Fruit fly (Drosophila melanogaster) whole organism, prepupa: Measurements from ENCODE around the gene drl.

Experiments used
- Blimp-1 ChIP-seq: fragments of 200-800 bp; sonication (Bioruptor generic); optimal IDR thresholded peaks from 3 replicates; lab custom pipeline; 2017; ENCODE audit warnings: missing biosample characterization, missing genetic modification characterization, mild to moderate bottlenecking, moderate library complexity, missing genetic modification reagents
- CG10669 ChIP-seq: fragments of 200-800 bp; sonication (Bioruptor generic); optimal IDR thresholded peaks from 3 replicates; lab custom pipeline; 2018; ENCODE audit warnings: missing biosample characterization, mild to moderate bottlenecking, missing genetic modification characterization, moderate library complexity
- CG11294 ChIP-seq: fragments of 200-800 bp; sonication (Bioruptor generic); IDR thresholded peaks from 2 replicates; pipeline ENCODE4 v1.3.6; 2022; ENCODE audit warnings: missing biosample characterization, missing genetic modification characterization
- CG11762 ChIP-seq: fragments of 200-800 bp; sonication (Bioruptor generic); optimal IDR thresholded peaks from 3 replicates; lab custom pipeline; 2016; ENCODE audit warnings: missing biosample characterization, missing genetic modification characterization; ENCODE audit not compliant: insufficient read depth
- CG11902 ChIP-seq: fragments of 200-800 bp; sonication (Bioruptor generic); optimal IDR thresholded peaks from 3 replicates; lab custom pipeline; 2016; ENCODE audit warnings: missing biosample characterization, missing genetic modification characterization
- CG15336 ChIP-seq: fragments of 200-800 bp; sonication (Bioruptor generic); IDR thresholded peaks from 2 replicates; pipeline ENCODE4 v1.3.6; 2022; ENCODE audit warnings: missing biosample characterization, missing genetic modification characterization
- CG16779 ChIP-seq: fragments of 200-800 bp; sonication (Bioruptor generic); optimal IDR thresholded peaks from 3 replicates; lab custom pipeline; 2017; ENCODE audit warnings: missing biosample characterization, mild to moderate bottlenecking, missing genetic modification characterization
- CG3032 ChIP-seq: fragments of 200-800 bp; optimal IDR thresholded peaks from 2 replicates; lab custom pipeline; 2019; ENCODE audit warnings: missing biosample characterization, mild to moderate bottlenecking, missing genetic modification characterization, moderate library complexity
- CG31627 ChIP-seq: fragments of 200-800 bp; sonication (Bioruptor generic); optimal IDR thresholded peaks from 3 replicates; lab custom pipeline; 2016; ENCODE audit warnings: missing biosample characterization, missing genetic modification characterization
- CG34406 ChIP-seq: fragments of 200-800 bp; sonication (Bioruptor generic); optimal IDR thresholded peaks from 3 replicates; lab custom pipeline; 2016; ENCODE audit warnings: missing biosample characterization, missing genetic modification characterization
- CG3919 ChIP-seq: fragments of 200-800 bp; sonication (Bioruptor generic); optimal IDR thresholded peaks from 3 replicates; lab custom pipeline; 2016; ENCODE audit warnings: missing biosample characterization, missing genetic modification characterization
- CG4318 ChIP-seq: fragments of 200-800 bp; sonication (Bioruptor generic); optimal IDR thresholded peaks from 3 replicates; lab custom pipeline; 2017; ENCODE audit warnings: missing biosample characterization, mild to moderate bottlenecking, missing genetic modification characterization
- CG6163 ChIP-seq: fragments of 200-800 bp; sonication (Bioruptor generic); IDR thresholded peaks from 3 replicates; pipeline ENCODE4 v1.3.6; 2022; ENCODE audit warnings: missing biosample characterization, missing genetic modification characterization
- CG6792 ChIP-seq: fragments of 200-800 bp; sonication (Bioruptor generic); optimal IDR thresholded peaks from 3 replicates; lab custom pipeline; 2016; ENCODE audit warnings: missing biosample characterization, missing genetic modification characterization
- CG6808 ChIP-seq: fragments of 200-800 bp; sonication (Bioruptor generic); optimal IDR thresholded peaks from 3 replicates; lab custom pipeline; 2017; ENCODE audit warnings: missing biosample characterization, missing genetic modification characterization, mild to moderate bottlenecking, moderate library complexity, missing genetic modification reagents
- CG6854 ChIP-seq: fragments of 200-800 bp; sonication (Bioruptor generic); optimal IDR thresholded peaks from 2 replicates; lab custom pipeline; 2017; ENCODE audit warnings: missing biosample characterization, mild to moderate bottlenecking, missing genetic modification characterization
- CG7368 ChIP-seq: fragments of 200-800 bp; sonication (Bioruptor generic); optimal IDR thresholded peaks from 3 replicates; lab custom pipeline; 2016; ENCODE audit warnings: missing biosample characterization, missing genetic modification characterization
- CG8119 ChIP-seq: fragments of 200-800 bp; sonication (Bioruptor generic); IDR thresholded peaks from 3 replicates; pipeline ENCODE4 v1.3.6; 2022; ENCODE audit warnings: missing biosample characterization, missing genetic modification characterization
- CG8319 ChIP-seq: fragments of 200-800 bp; sonication (Bioruptor generic); optimal IDR thresholded peaks from 3 replicates; lab custom pipeline; 2016; ENCODE audit warnings: missing biosample characterization, missing genetic modification characterization
- CG8632 ChIP-seq: fragments of 200-800 bp; sonication (Bioruptor generic); optimal IDR thresholded peaks from 3 replicates; lab custom pipeline; 2016; ENCODE audit warnings: missing biosample characterization, missing genetic modification characterization
- CG9139 ChIP-seq: fragments of 200-800 bp; sonication (Bioruptor generic); optimal IDR thresholded peaks from 3 replicates; lab custom pipeline; 2017; ENCODE audit warnings: missing biosample characterization, mild to moderate bottlenecking, missing genetic modification characterization
- Eip75B ChIP-seq: fragments of 200-800 bp; sonication (Bioruptor generic); optimal IDR thresholded peaks from 3 replicates; lab custom pipeline; 2016; ENCODE audit warnings: missing biosample characterization, missing genetic modification characterization
- Eip78C ChIP-seq: fragments of 200-800 bp; sonication (Bioruptor generic); peaks from one replicate; lab custom pipeline; 2016; ENCODE audit warnings: missing biosample characterization, missing genetic modification characterization
- Ets96B ChIP-seq: fragments of 200-800 bp; optimal IDR thresholded peaks from 2 replicates; lab custom pipeline; 2019; ENCODE audit warnings: missing biosample characterization, mild to moderate bottlenecking, missing genetic modification characterization, moderate library complexity
- Gug ChIP-seq: fragments of 200-800 bp; sonication (Bioruptor generic); IDR thresholded peaks from 2 replicates; pipeline ENCODE4 v1.3.6; 2022; ENCODE audit warnings: missing biosample characterization, missing genetic modification characterization
- Hr38 ChIP-seq: sonication (Bioruptor generic); optimal IDR thresholded peaks from 2 replicates; lab custom pipeline; 2016; ENCODE audit warnings: missing biosample characterization, missing genetic modification characterization
- Hr39 ChIP-seq: fragments of 200-800 bp; sonication (Bioruptor generic); optimal IDR thresholded peaks from 2 replicates; lab custom pipeline; 2016; ENCODE audit warnings: missing biosample characterization, missing genetic modification characterization
- Hr4 ChIP-seq: fragments of 200-800 bp; sonication (Bioruptor generic); optimal IDR thresholded peaks from 3 replicates; lab custom pipeline; 2016; ENCODE audit warnings: missing biosample characterization, missing genetic modification characterization
- Lpt ChIP-seq: fragments of 200-800 bp; sonication (Bioruptor generic); optimal IDR thresholded peaks from 3 replicates; lab custom pipeline; 2016; ENCODE audit warnings: missing biosample characterization, missing genetic modification characterization
- Met ChIP-seq: fragments of 200-800 bp; sonication (Bioruptor generic); optimal IDR thresholded peaks from 3 replicates; lab custom pipeline; 2016; ENCODE audit warnings: missing biosample characterization, missing genetic modification characterization
- OdsH ChIP-seq: fragments of 200-800 bp; sonication (Bioruptor generic); optimal IDR thresholded peaks from 3 replicates; lab custom pipeline; 2016; ENCODE audit warnings: missing biosample characterization, missing genetic modification characterization
- Smox ChIP-seq: fragments of 200-800 bp; sonication (Bioruptor generic); optimal IDR thresholded peaks from 3 replicates; lab custom pipeline; 2016; ENCODE audit warnings: missing biosample characterization, missing genetic modification characterization
- Sox102F ChIP-seq: fragments of 200-800 bp; sonication (Bioruptor generic); optimal IDR thresholded peaks from 2 replicates; lab custom pipeline; 2016; ENCODE audit warnings: missing biosample characterization, mild to moderate bottlenecking, missing genetic modification characterization
- Sox14 ChIP-seq: fragments of 200-800 bp; sonication (Bioruptor generic); optimal IDR thresholded peaks from 3 replicates; lab custom pipeline; 2016; ENCODE audit warnings: missing biosample characterization, missing genetic modification characterization
- achi ChIP-seq: fragments of 200-800 bp; sonication (Bioruptor generic); optimal IDR thresholded peaks from 3 replicates; lab custom pipeline; 2016; ENCODE audit warnings: missing biosample characterization, missing genetic modification characterization
- acj6 ChIP-seq: fragments of 200-800 bp; sonication (Bioruptor generic); optimal IDR thresholded peaks from 3 replicates; lab custom pipeline; 2016; ENCODE audit warnings: missing biosample characterization, missing genetic modification characterization
- cyc ChIP-seq: fragments of 200-800 bp; sonication (Bioruptor generic); optimal IDR thresholded peaks from 3 replicates; lab custom pipeline; 2016; ENCODE audit warnings: missing biosample characterization, missing genetic modification characterization
- dac ChIP-seq: fragments of 200-800 bp; sonication (Bioruptor generic); optimal IDR thresholded peaks from 2 replicates; lab custom pipeline; 2017; ENCODE audit warnings: missing biosample characterization, mild to moderate bottlenecking, missing genetic modification characterization
- dsx ChIP-seq: fragments of 200-800 bp; optimal IDR thresholded peaks from 3 replicates; lab custom pipeline; 2019; ENCODE audit warnings: missing biosample characterization, mild to moderate bottlenecking, missing genetic modification characterization, moderate library complexity; ENCODE audit not compliant: poor library complexity, severe bottlenecking
- eg ChIP-seq: fragments of 200-800 bp; sonication (Bioruptor generic); IDR thresholded peaks from 3 replicates; pipeline ENCODE4 v1.3.6; 2022; ENCODE audit warnings: missing biosample characterization, missing genetic modification characterization
- esn ChIP-seq: fragments of 200-800 bp; sonication (Bioruptor generic); optimal IDR thresholded peaks from 2 replicates; lab custom pipeline; 2016; ENCODE audit warnings: missing biosample characterization, mild to moderate bottlenecking, missing genetic modification characterization, moderate library complexity
- fd59A ChIP-seq: fragments of 200-800 bp; sonication (Bioruptor generic); optimal IDR thresholded peaks from 2 replicates; lab custom pipeline; 2017; ENCODE audit warnings: missing biosample characterization, mild to moderate bottlenecking, missing genetic modification characterization, missing genetic modification reagents
- fd85E ChIP-seq: fragments of 200-800 bp; sonication (Bioruptor generic); optimal IDR thresholded peaks from 3 replicates; lab custom pipeline; 2016; ENCODE audit warnings: missing biosample characterization, missing genetic modification characterization
- fkh ChIP-seq: fragments of 200-800 bp; sonication (Bioruptor generic); optimal IDR thresholded peaks from 3 replicates; lab custom pipeline; 2017; ENCODE audit warnings: missing biosample characterization, mild to moderate bottlenecking, missing genetic modification characterization, moderate library complexity
- lz ChIP-seq: fragments of 200-800 bp; sonication (Bioruptor generic); optimal IDR thresholded peaks from 3 replicates; lab custom pipeline; 2016; ENCODE audit warnings: missing biosample characterization, missing genetic modification characterization
- net ChIP-seq: fragments of 200-800 bp; sonication (Bioruptor generic); optimal IDR thresholded peaks from 3 replicates; lab custom pipeline; 2016; ENCODE audit warnings: missing biosample characterization, missing genetic modification characterization
- pdm3 ChIP-seq: fragments of 200-800 bp; sonication (Bioruptor generic); optimal IDR thresholded peaks from 3 replicates; lab custom pipeline; 2016; ENCODE audit warnings: missing biosample characterization, missing genetic modification characterization
- salr ChIP-seq, 2 experiments: fragments of 200-800 bp; sonication (Bioruptor generic); optimal IDR thresholded peaks; 3 replicates each; lab custom pipeline; 2016 to 2018; ENCODE audit warnings: missing biosample characterization in 2 of 2, missing genetic modification characterization in 2 of 2, mild to moderate bottlenecking in 1 of 2
- spab ChIP-seq: fragments of 200-800 bp; sonication (Bioruptor generic); optimal IDR thresholded peaks from 2 replicates; lab custom pipeline; 2017; ENCODE audit warnings: missing biosample characterization, mild to moderate bottlenecking, missing genetic modification characterization, missing genetic modification reagents
- svp ChIP-seq: fragments of 200-800 bp; sonication (Bioruptor generic); peaks from one replicate; lab custom pipeline; 2016; ENCODE audit warnings: missing biosample characterization, missing genetic modification characterization
- topi ChIP-seq: fragments of 200-800 bp; sonication (Bioruptor generic); optimal IDR thresholded peaks from 3 replicates; lab custom pipeline; 2016; ENCODE audit warnings: missing biosample characterization, missing genetic modification characterization
- vri ChIP-seq: fragments of 200-800 bp; sonication (Bioruptor generic); optimal IDR thresholded peaks from 3 replicates; lab custom pipeline; 2016; ENCODE audit warnings: missing biosample characterization, mild to moderate bottlenecking, missing genetic modification characterization

Gene drl

dm6 chr2L:19245655-19246255 is 55.6 kb downstream of the drl start:
- TF ChIP-seq CG4318 (GFP tag; lab: Kevin White, UChicago) = no peak
- TF ChIP-seq CG31627 (GFP tag; lab: Kevin White, UChicago) = no peak
- TF ChIP-seq Eip78C (GFP tag; lab: Kevin White, UChicago) = peak; percentile 70
- no peak for TF ChIP-seq CG11902 (GFP tag; lab: Kevin White, UChicago)
- no peak for TF ChIP-seq dac
- TF ChIP-seq CG8119 (GFP tag; lab: Robert Waterston, UW) = peak; percentile 35; the same call in 1 of the 3 replicates
- TF ChIP-seq Smox (GFP tag; lab: Kevin White, UChicago) = peak; percentile 27
- no peak for TF ChIP-seq CG11294 (GFP tag; lab: Robert Waterston, UW)
- no peak for TF ChIP-seq CG16779
- TF ChIP-seq CG6808 (GFP tag; lab: Kevin White, UChicago) = no peak
- TF ChIP-seq Blimp-1 (GFP tag; lab: Kevin White, UChicago) = no peak
- peak; percentile 22 for TF ChIP-seq Eip75B (GFP tag; lab: Kevin White, UChicago)
- peak; percentile 46; the same call in 1 of the 3 replicates for TF ChIP-seq CG6163 (GFP tag; lab: Robert Waterston, UW)
- TF ChIP-seq CG15336 (GFP tag; lab: Robert Waterston, UW) = 0 out of 2 replicates have a peak, but pooled peaks have one; percentile 52
- no peak for TF ChIP-seq fd59A (GFP tag; lab: Kevin White, UChicago)
- peak; percentile 31 for TF ChIP-seq CG34406 (GFP tag; lab: Kevin White, UChicago)
- TF ChIP-seq lz (GFP tag; lab: Kevin White, UChicago) = no peak
- no peak for TF ChIP-seq cyc (GFP tag; lab: Kevin White, UChicago)
- TF ChIP-seq acj6 (GFP tag; lab: Kevin White, UChicago) = peak; percentile 48
- TF ChIP-seq Hr4 (GFP tag; lab: Kevin White, UChicago) = peak; percentile 27
- peak; percentile 8 for TF ChIP-seq dsx (GFP tag; lab: Kevin White, UChicago)
- TF ChIP-seq Gug (GFP tag; lab: Robert Waterston, UW) = no peak
- TF ChIP-seq pdm3 = peak; percentile 19
- no peak for TF ChIP-seq CG7368 (GFP tag; lab: Kevin White, UChicago)
- TF ChIP-seq CG8632 (GFP tag; lab: Kevin White, UChicago) = peak; percentile 11
- TF ChIP-seq CG3919 (GFP tag; lab: Kevin White, UChicago) = peak; percentile 25
- no peak for TF ChIP-seq CG9139 (GFP tag; lab: Kevin White, UChicago)
- peak; percentile 16 for TF ChIP-seq Hr39 (GFP tag; lab: Kevin White, UChicago)
- peak; percentile 75 for TF ChIP-seq svp (GFP tag; lab: Kevin White, UChicago)
- TF ChIP-seq CG3032 = peak; percentile 12
- no peak for TF ChIP-seq fd85E (GFP tag; lab: Kevin White, UChicago)
- peak; percentile 21 for TF ChIP-seq net (GFP tag; lab: Kevin White, UChicago)
- peak; percentile 36 for TF ChIP-seq Met (GFP tag; lab: Kevin White, UChicago)
- no peak for TF ChIP-seq CG6854
- TF ChIP-seq esn (GFP tag; lab: Kevin White, UChicago) = peak; percentile 31
- TF ChIP-seq Ets96B (tag; lab: Kevin White, UChicago) = peak; percentile 26
- TF ChIP-seq Sox102F (GFP tag; lab: Kevin White, UChicago) = peak; percentile 24
- no peak for TF ChIP-seq vri
- TF ChIP-seq CG6792 (GFP tag; lab: Kevin White, UChicago) = peak; percentile 29
- TF ChIP-seq Sox14 (GFP tag; lab: Kevin White, UChicago) = no peak
- no peak for TF ChIP-seq Lpt
- TF ChIP-seq eg = peak; percentile 38; the same call in 1 of the 3 replicates
- peak; percentile 11 for TF ChIP-seq topi (GFP tag; lab: Kevin White, UChicago)
- TF ChIP-seq CG10669 (GFP tag; lab: Kevin White, UChicago) = peak; percentile 13
- no peak for TF ChIP-seq CG8319 (GFP tag; lab: Kevin White, UChicago)
- peak; percentile 33 for TF ChIP-seq achi
- no peak for TF ChIP-seq fkh (GFP tag; lab: Kevin White, UChicago)
- no peak for TF ChIP-seq salr (GFP tag; optimal IDR thresholded peaks at IDR 0.05; lab: Kevin White, UChicago)
- TF ChIP-seq OdsH (GFP tag; lab: Kevin White, UChicago) = peak; percentile 47
- no peak for TF ChIP-seq CG11762 (GFP tag; lab: Kevin White, UChicago)
- no peak for TF ChIP-seq Hr38
- TF ChIP-seq spab (GFP tag; lab: Kevin White, UChicago) = no peak
